Fruit fly (Drosophila melanogaster) whole organism, embryonic: Measurements from ENCODE around the gene uncNacbeta.
A peak's percentile ranks its signal among the peaks of the same experiment; 100 is the strongest.

Source experiments
- ATbp ChIP-seq: fragments of 200-800 bp; sonication (Bioruptor generic); optimal IDR thresholded peaks from 2 replicates; lab custom pipeline; 2017; ENCODE audit warnings: missing biosample characterization, mild to moderate bottlenecking, missing genetic modification characterization, missing genetic modification reagents
- Atf-2 ChIP-seq: fragments of 200-800 bp; sonication (Bioruptor generic); optimal IDR thresholded peaks from 2 replicates; lab custom pipeline; 2016; ENCODE audit warnings: missing biosample characterization, missing genetic modification characterization
- Atf3 ChIP-seq: fragments of 200-800 bp; sonication (Bioruptor generic); optimal IDR thresholded peaks from 3 replicates; lab custom pipeline; 2016; ENCODE audit warnings: missing biosample characterization, missing genetic modification characterization
- CG11093 ChIP-seq: fragments of 200-800 bp; sonication (Bioruptor generic); IDR thresholded peaks from 3 replicates; pipeline ENCODE4 v1.3.6; 2022; ENCODE audit warnings: missing biosample characterization, missing genetic modification characterization
- CG13894 ChIP-seq: fragments of 200-800 bp; sonication (Bioruptor generic); optimal IDR thresholded peaks from 3 replicates; lab custom pipeline; 2018; ENCODE audit warnings: missing biosample characterization, mild to moderate bottlenecking, missing genetic modification characterization, moderate library complexity
- CG18619 ChIP-seq: fragments of 200-800 bp; sonication (Bioruptor generic); optimal IDR thresholded peaks from 3 replicates; lab custom pipeline; 2017; ENCODE audit warnings: missing biosample characterization, mild to moderate bottlenecking, missing genetic modification characterization
- CG30403 ChIP-seq: fragments of 200-800 bp; sonication (Bioruptor generic); optimal IDR thresholded peaks from 3 replicates; lab custom pipeline; 2016; ENCODE audit warnings: missing biosample characterization, missing genetic modification characterization
- CG30431 ChIP-seq: fragments of 200-800 bp; sonication (Bioruptor generic); optimal IDR thresholded peaks from 2 replicates; lab custom pipeline; 2017; ENCODE audit warnings: missing biosample characterization, missing genetic modification characterization
- CG31224 ChIP-seq: fragments of 200-800 bp; sonication (Bioruptor generic); IDR thresholded peaks from 2 replicates; pipeline ENCODE4 v1.3.6; 2022; ENCODE audit warnings: missing biosample characterization, missing genetic modification characterization
- CG43689 ChIP-seq: fragments of 200-800 bp; sonication (Bioruptor generic); IDR thresholded peaks from 2 replicates; pipeline ENCODE4 v1.3.6; 2022; ENCODE audit warnings: missing biosample characterization, missing genetic modification characterization
- CG6854 ChIP-seq: fragments of 200-800 bp; sonication (Bioruptor generic); optimal IDR thresholded peaks from 3 replicates; lab custom pipeline; 2017; ENCODE audit warnings: missing biosample characterization, mild to moderate bottlenecking, missing genetic modification characterization
- D19B ChIP-seq: fragments of 200-800 bp; sonication (Bioruptor generic); optimal IDR thresholded peaks from 2 replicates; lab custom pipeline; 2017; ENCODE audit warnings: missing biosample characterization, mild to moderate bottlenecking, missing genetic modification characterization
- Dad ChIP-seq: fragments of 200-800 bp; sonication (Bioruptor generic); optimal IDR thresholded peaks from 3 replicates; lab custom pipeline; 2016; ENCODE audit warnings: missing biosample characterization, missing genetic modification characterization
- Dbx ChIP-seq: fragments of 200-800 bp; sonication (Bioruptor generic); IDR thresholded peaks from 3 replicates; pipeline ENCODE4 v1.3.6; 2022; ENCODE audit warnings: missing biosample characterization, missing genetic modification characterization
- Deaf1 ChIP-seq: fragments of 200-800 bp; optimal IDR thresholded peaks from 3 replicates; lab custom pipeline; 2019; ENCODE audit warnings: missing biosample characterization, mild to moderate bottlenecking, missing genetic modification characterization, moderate library complexity
- Dll ChIP-seq: fragments of 200-800 bp; sonication (Bioruptor generic); IDR thresholded peaks from 4 replicates; pipeline ENCODE4 v1.3.6; 2022; ENCODE audit warnings: missing biosample characterization, missing genetic modification characterization; ENCODE audit not compliant: partially characterized antibody
- Hmx ChIP-seq: fragments of 200-800 bp; sonication (Bioruptor generic); optimal IDR thresholded peaks from 2 replicates; lab custom pipeline; 2016; ENCODE audit warnings: missing biosample characterization, missing genetic modification characterization
- Med ChIP-seq: fragments of 200-800 bp; sonication (Bioruptor generic); peaks from one replicate; lab custom pipeline; 2016; ENCODE audit warnings: missing biosample characterization, missing genetic modification characterization, mild to moderate bottlenecking, inconsistent platforms, moderate library complexity
- NC2α ChIP-seq: fragments of 200-800 bp; sonication (Bioruptor generic); optimal IDR thresholded peaks from 2 replicates; lab custom pipeline; 2016; ENCODE audit warnings: missing biosample characterization, missing genetic modification characterization
- NC2β ChIP-seq: fragments of 200-800 bp; sonication (Bioruptor generic); optimal IDR thresholded peaks from 2 replicates; lab custom pipeline; 2016; ENCODE audit warnings: missing biosample characterization, missing genetic modification characterization
- NK7.1 ChIP-seq: fragments of 200-800 bp; sonication (Bioruptor generic); optimal IDR thresholded peaks from 3 replicates; lab custom pipeline; 2016; ENCODE audit warnings: missing biosample characterization, missing genetic modification characterization
- Nf-YB ChIP-seq: fragments of 200-800 bp; sonication (Bioruptor generic); optimal IDR thresholded peaks from 3 replicates; lab custom pipeline; 2019; ENCODE audit warnings: missing biosample characterization, mild to moderate bottlenecking, missing genetic modification characterization, moderate library complexity
- Oaz ChIP-seq: fragments of 200-800 bp; sonication (Bioruptor generic); IDR thresholded peaks from 2 replicates; pipeline ENCODE4 v1.3.6; 2022; ENCODE audit warnings: missing biosample characterization, missing genetic modification characterization
- Pdp1 ChIP-seq, 2 experiments: fragments of 200-800 bp; sonication (Bioruptor generic); optimal IDR thresholded peaks; 3 replicates each; lab custom pipeline; 2016; ENCODE audit warnings: missing biosample characterization in 2 of 2, missing genetic modification characterization in 2 of 2, mild to moderate bottlenecking in 1 of 2, moderate library complexity in 1 of 2
- Sry-β ChIP-seq: fragments of 200-800 bp; sonication (Bioruptor generic); optimal IDR thresholded peaks from 2 replicates; lab custom pipeline; 2018; ENCODE audit warnings: missing biosample characterization, mild to moderate bottlenecking, missing genetic modification characterization, moderate library complexity
- Trl ChIP-seq, 3 experiments: fragments of >200 bp in 2 of 3; fragments of 200-800 bp in 1 of 3; sonication (Bioruptor generic) in 1 of 3; optimal IDR thresholded peaks; 2 replicates in 1 of 3; 3 replicates in 2 of 3; lab custom pipeline; 2016 to 2017; ENCODE audit warnings: missing biosample characterization in 1 of 3, missing genetic modification characterization in 1 of 3
- cg ChIP-seq: fragments of 200-800 bp; sonication (Bioruptor generic); optimal IDR thresholded peaks from 3 replicates; lab custom pipeline; 2019; ENCODE audit warnings: missing biosample characterization, mild to moderate bottlenecking, missing genetic modification characterization, moderate library complexity
- cwo ChIP-seq: fragments of 200-800 bp; sonication (Bioruptor generic); optimal IDR thresholded peaks from 3 replicates; lab custom pipeline; 2017; ENCODE audit warnings: missing biosample characterization, missing genetic modification characterization, mild to moderate bottlenecking, moderate library complexity, missing genetic modification reagents
- dimm ChIP-seq: fragments of 200-800 bp; sonication (Bioruptor generic); IDR thresholded peaks from 2 replicates; pipeline ENCODE4 v1.3.6; 2022; ENCODE audit warnings: missing biosample characterization, missing genetic modification characterization
- eyg ChIP-seq: fragments of 200-800 bp; sonication (Bioruptor generic); optimal IDR thresholded peaks from 3 replicates; lab custom pipeline; 2016; ENCODE audit warnings: missing biosample characterization, missing genetic modification characterization
- gro ChIP-seq: fragments of 200-800 bp; sonication (Bioruptor generic); optimal IDR thresholded peaks from 2 replicates; lab custom pipeline; 2016; ENCODE audit warnings: missing biosample characterization, missing genetic modification characterization
- jing ChIP-seq: fragments of 200-800 bp; sonication (Bioruptor generic); optimal IDR thresholded peaks from 2 replicates; lab custom pipeline; 2018; ENCODE audit warnings: missing biosample characterization, mild to moderate bottlenecking, missing genetic modification characterization
- ken ChIP-seq: fragments of 200-800 bp; sonication (Bioruptor generic); IDR thresholded peaks from 3 replicates; pipeline ENCODE4 v1.3.6; 2022; ENCODE audit warnings: missing biosample characterization, missing genetic modification characterization
- lmd ChIP-seq: fragments of 200-800 bp; sonication (Bioruptor generic); IDR thresholded peaks from 2 replicates; pipeline ENCODE4 v1.3.6; 2022; ENCODE audit warnings: missing biosample characterization, missing genetic modification characterization
- lola ChIP-seq, 3 experiments: fragments of >200 bp in 2 of 3; fragments of 200-800 bp in 1 of 3; sonication (Bioruptor generic) in 1 of 3; optimal IDR thresholded peaks; 2 replicates each; lab custom pipeline; 2017 to 2019; ENCODE audit warnings: missing biosample characterization in 3 of 3, missing genetic modification characterization in 3 of 3, mild to moderate bottlenecking in 1 of 3, moderate library complexity in 1 of 3
- lov ChIP-seq, 2 experiments: fragments of 200-800 bp in 1 of 2; fragments of >200 bp in 1 of 2; sonication (Bioruptor generic) in 1 of 2; IDR thresholded peaks in 1 of 2; optimal IDR thresholded peaks in 1 of 2; 2 replicates in 1 of 2; 3 replicates in 1 of 2; pipeline versions ENCODE4 v1.3.6 to Lab custom; 2017 to 2022; ENCODE audit warnings: missing biosample characterization in 1 of 2, missing genetic modification characterization in 1 of 2
- ranshi ChIP-seq: fragments of 200-800 bp; sonication (Bioruptor generic); IDR thresholded peaks from 2 replicates; pipeline ENCODE4 v1.3.6; 2022; ENCODE audit warnings: missing biosample characterization, missing genetic modification characterization
- ro ChIP-seq: fragments of 200-800 bp; sonication (Bioruptor generic); IDR thresholded peaks from 2 replicates; pipeline ENCODE4 v1.3.6; 2022; ENCODE audit warnings: missing biosample characterization, missing genetic modification characterization
- scrt ChIP-seq: fragments of 200-800 bp; sonication (Bioruptor generic); optimal IDR thresholded peaks from 2 replicates; lab custom pipeline; 2018; ENCODE audit warnings: missing biosample characterization, mild to moderate bottlenecking, missing genetic modification characterization, moderate library complexity
- shn ChIP-seq: fragments of 200-800 bp; sonication (Bioruptor generic); optimal IDR thresholded peaks from 3 replicates; lab custom pipeline; 2016; ENCODE audit warnings: missing biosample characterization, missing genetic modification characterization
- stc ChIP-seq: fragments of 200-800 bp; sonication (Bioruptor generic); IDR thresholded peaks from 2 replicates; pipeline ENCODE4 v1.3.6; 2022; ENCODE audit warnings: missing biosample characterization, missing genetic modification characterization
- stwl ChIP-seq: fragments of 200-800 bp; sonication (Bioruptor generic); optimal IDR thresholded peaks from 3 replicates; lab custom pipeline; 2018; ENCODE audit warnings: missing biosample characterization, mild to moderate bottlenecking, missing genetic modification characterization, moderate library complexity
- trem ChIP-seq: fragments of 200-800 bp; optimal IDR thresholded peaks from 3 replicates; lab custom pipeline; 2019; ENCODE audit warnings: missing biosample characterization, mild to moderate bottlenecking, missing genetic modification characterization, moderate library complexity
- vnd ChIP-seq: fragments of 200-800 bp; sonication (Bioruptor generic); IDR thresholded peaks from 3 replicates; pipeline ENCODE4 v1.3.6; 2022; ENCODE audit warnings: missing biosample characterization, missing genetic modification characterization; ENCODE audit not compliant: partially characterized antibody
- yki ChIP-seq: fragments of >200 bp; optimal IDR thresholded peaks from 3 replicates; lab custom pipeline; 2018
- zen2 ChIP-seq: fragments of 200-800 bp; sonication (Bioruptor generic); IDR thresholded peaks from 3 replicates; pipeline ENCODE4 v1.3.6; 2022; ENCODE audit warnings: missing biosample characterization, missing genetic modification characterization; ENCODE audit not compliant: partially characterized antibody

The uncNacbeta gene

DNA sequence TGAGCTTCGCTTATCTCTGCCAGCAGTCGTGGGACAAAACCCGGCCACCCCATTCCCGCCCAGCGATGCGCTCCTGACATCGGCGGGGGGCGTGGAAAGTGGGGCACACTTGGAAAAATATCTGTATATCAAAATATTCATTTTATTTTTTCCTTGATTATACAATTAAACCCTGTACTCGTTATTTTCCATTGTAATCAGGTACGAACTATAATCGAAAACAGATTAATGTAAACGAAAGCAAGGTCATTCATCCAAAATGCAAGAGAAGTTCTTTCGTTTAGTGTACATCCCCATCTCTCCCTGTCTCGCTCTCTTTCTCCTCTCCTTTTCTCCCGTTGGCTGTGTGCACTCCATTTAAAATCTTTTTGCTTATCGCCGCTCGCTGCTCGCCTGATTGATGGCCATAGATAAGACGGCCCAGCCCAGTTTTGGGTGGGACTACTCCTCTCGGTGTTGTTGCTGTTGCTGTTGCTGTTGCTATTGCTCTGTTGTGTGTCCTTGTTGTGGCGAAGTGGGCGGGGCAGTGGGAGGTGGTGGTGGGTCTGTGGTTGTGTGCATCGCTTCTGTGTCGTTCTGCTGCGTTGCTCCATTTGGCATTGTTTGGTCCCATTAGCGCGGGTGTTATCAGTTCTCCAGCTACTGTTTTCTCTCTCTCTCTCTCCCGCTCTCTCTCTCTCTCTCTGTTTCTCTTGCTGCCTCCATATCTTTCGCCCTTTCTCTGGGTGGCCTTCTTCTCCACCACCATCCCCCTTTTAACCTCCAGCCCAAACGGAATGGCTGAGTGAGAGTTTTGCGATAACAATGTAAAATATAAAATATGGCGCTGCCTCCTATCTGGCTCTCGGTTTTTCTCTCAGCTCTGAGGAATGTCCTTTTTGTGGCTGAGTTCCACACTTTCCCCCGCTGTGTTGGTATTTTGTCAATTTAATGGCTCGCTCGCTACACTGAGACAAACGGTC lies 47.3 kb downstream of the uncNacbeta start (continued):
- peak; percentile 61 for TF ChIP-seq CG6854 (GFP tag; lab: Kevin White, UChicago)
- no peak for TF ChIP-seq gro
- TF ChIP-seq CG11093 (GFP tag; lab: Robert Waterston, UW) = peak; percentile 69; the same call in 1 of the 3 replicates
- TF ChIP-seq Dad (GFP tag; lab: Kevin White, UChicago) = no peak
- TF ChIP-seq trem (tag; lab: Kevin White, UChicago) = peak; percentile 75
- peak in 1 of 3 experiments; percentile 69 for TF ChIP-seq lola (GFP tag; optimal IDR thresholded peaks at IDR 0.05; lab: Kevin White, UChicago)
- no peak for TF ChIP-seq zen2
- TF ChIP-seq NK7.1 = no peak
- peak; percentile 80 for TF ChIP-seq CG30403
- peak; percentile 86 for TF ChIP-seq ATbp (GFP tag; lab: Kevin White, UChicago)
- TF ChIP-seq dimm (GFP tag; lab: Robert Waterston, UW) = peak; percentile 32; the same call in 1 of the 2 replicates
- TF ChIP-seq ranshi (GFP tag; lab: Robert Waterston, UW) = peak; percentile 71
- TF ChIP-seq, all 482 proteins: peak for 349

DNA sequence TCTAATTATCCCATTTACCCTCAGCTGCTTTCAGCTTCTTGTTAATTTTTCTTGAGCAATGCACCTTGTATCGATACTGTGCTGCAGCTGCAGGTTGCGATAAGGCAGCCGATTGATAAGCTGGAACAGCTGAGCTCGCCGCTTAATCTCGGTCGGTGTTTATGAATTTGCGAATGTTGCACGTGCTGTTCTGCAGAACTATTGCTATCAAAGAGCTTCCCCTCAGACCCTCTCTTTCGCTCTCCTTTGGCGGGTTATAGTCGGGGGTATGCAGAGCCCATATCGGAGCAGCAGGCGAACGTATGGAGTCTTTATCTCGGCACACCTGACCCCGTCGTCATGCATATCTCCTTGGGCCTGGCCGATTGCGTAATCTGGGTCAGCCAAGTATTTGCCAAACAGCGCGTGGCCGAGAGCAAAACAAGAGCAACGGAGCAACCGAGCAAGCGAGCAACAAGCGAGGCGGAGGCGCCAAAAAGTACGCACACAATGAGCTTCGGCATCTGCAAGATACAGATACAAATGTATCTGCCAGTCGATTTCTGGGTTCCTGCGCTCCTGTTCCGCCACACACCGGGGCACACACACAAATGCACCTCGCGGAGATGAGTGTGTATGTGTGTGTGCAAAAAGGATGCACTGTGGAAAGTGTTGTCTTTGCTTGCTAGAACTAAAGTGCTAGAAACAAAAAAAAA lies 49.3 kb downstream of the uncNacbeta start:
- TF ChIP-seq CG18619 (GFP tag; lab: Kevin White, UChicago) (no peak), Deaf1 (tag; lab: Kevin White, UChicago) (peak; percentile 38), CG30431 (GFP tag; lab: Kevin White, UChicago) (no peak), Oaz (GFP tag; lab: Robert Waterston, UW) (no peak), vnd (GFP tag; lab: Robert Waterston, UW) (no peak), CG13894 (tag; lab: Kevin White, UChicago) (peak; percentile 0), stwl (tag; lab: Kevin White, UChicago) (no peak), Med (peak; percentile 31), jing (GFP tag; lab: Kevin White, UChicago) (no peak), Nf-YB (GFP tag; lab: Kevin White, UChicago) (no peak), Dll (no peak), Atf3 (GFP tag; lab: Kevin White, UChicago) (no peak), cg (GFP tag; lab: Kevin White, UChicago) (peak; percentile 25), Atf-2 (GFP tag; lab: Kevin White, UChicago) (no peak), NC2β (GFP tag; lab: Kevin White, UChicago) (no peak), Sry-β (GFP tag; lab: Kevin White, UChicago) (no peak), ken (GFP tag; lab: Robert Waterston, UW) (no peak), scrt (GFP tag; lab: Kevin White, UChicago) (peak; percentile 61), Dbx (GFP tag; lab: Robert Waterston, UW) (no peak), stc (GFP tag; lab: Robert Waterston, UW) (no peak), Hmx (no peak), cwo (GFP tag; lab: Kevin White, UChicago) (peak; percentile 0), Pdp1 (GFP tag; optimal IDR thresholded peaks at IDR 0.05; lab: Kevin White, UChicago) (peak in 1 of 2 experiments; percentile 80), ro (GFP tag; lab: Robert Waterston, UW) (no peak), lov (optimal IDR thresholded peaks at IDR 0.05; lab: Kevin White, UChicago) (no peak), lov (GFP tag; IDR thresholded peaks at IDR 0.05; lab: Robert Waterston, UW) (no peak), Trl (optimal IDR thresholded peaks at IDR 0.05; lab: Kevin White, UChicago) (no peak), Trl (GFP tag; optimal IDR thresholded peaks at IDR 0.05; lab: Kevin White, UChicago) (no peak), lmd (GFP tag; lab: Robert Waterston, UW) (no peak), CG43689 (GFP tag; lab: Robert Waterston, UW) (no peak), CG31224 (GFP tag; lab: Robert Waterston, UW) (peak; percentile 91), D19B (GFP tag; lab: Kevin White, UChicago) (no peak), shn (GFP tag; lab: Kevin White, UChicago) (no peak), yki (no peak), eyg (GFP tag; lab: Kevin White, UChicago) (no peak), NC2α (no peak)
